Worm (Caenorhabditis elegans) whole organism, L4 larva: ENCODE data around the gene plc-4.

Experiments used
- D1046.2 ChIP-seq: fragments of 200-800 bp; sonication (Bioruptor generic); IDR thresholded peaks from 2 replicates; pipeline ENCODE4 v1.3.6; 2022; ENCODE audit warnings: missing genetic modification characterization, missing compliant biosample characterization
- F10B5.3 ChIP-seq: sonication (generic microtip); optimal IDR thresholded peaks from 2 replicates; lab custom pipeline; 2016; ENCODE audit warnings: mild to moderate bottlenecking, missing genetic modification characterization, missing compliant biosample characterization
- F26F4.8 ChIP-seq: fragments of 200-800 bp; sonication (Bioruptor generic); conservative IDR thresholded peaks from 2 replicates; pipeline ENCODE4 v1.3.6; 2022; ENCODE audit warnings: missing genetic modification characterization, missing compliant biosample characterization
- F44E2.7 ChIP-seq: fragments of 200-800 bp; sonication (Bioruptor generic); IDR thresholded peaks from 2 replicates; pipeline ENCODE4 v2.1.2; 2022; ENCODE audit warnings: missing genetic modification characterization, missing compliant biosample characterization
- F49E8.2 ChIP-seq: sonication (generic microtip); optimal IDR thresholded peaks from 2 replicates; lab custom pipeline; 2016; ENCODE audit warnings: missing compliant biosample characterization, mild to moderate bottlenecking, missing genetic modification characterization, borderline replicate concordance
- T26A8.4 ChIP-seq: fragments of 200-800 bp; sonication (Bioruptor generic); IDR thresholded peaks from 2 replicates; pipeline ENCODE4 v1.3.6; 2022; ENCODE audit warnings: missing genetic modification characterization, missing compliant biosample characterization
- Y48G9A.11 ChIP-seq: fragments of 200-800 bp; sonication (Bioruptor generic); IDR thresholded peaks from 2 replicates; pipeline ENCODE4 v1.3.6; 2022; ENCODE audit warnings: missing genetic modification reagents, missing genetic modification characterization, missing compliant biosample characterization
- ZK546.5 ChIP-seq, 2 experiments: sonication (generic microtip); optimal IDR thresholded peaks; 2 replicates each; lab custom pipeline; 2017; ENCODE audit warnings: missing biosample characterization in 2 of 2, missing genetic modification characterization in 2 of 2
- ama-1 ChIP-seq: fragments of 150-350 bp; optimal IDR thresholded peaks from 2 replicates; lab custom pipeline; 2014; ENCODE audit warnings: inconsistent platforms, mixed read lengths
- arid-1 ChIP-seq: fragments of 200-800 bp; sonication (Bioruptor generic); conservative IDR thresholded peaks from 2 replicates; pipeline ENCODE4 v1.3.6; 2022; ENCODE audit warnings: missing genetic modification reagents, missing genetic modification characterization, missing compliant biosample characterization
- cey-2 ChIP-seq: sonication (generic microtip); optimal IDR thresholded peaks from 3 replicates; lab custom pipeline; 2017; ENCODE audit warnings: missing genetic modification characterization, mild to moderate bottlenecking, missing compliant biosample characterization, antibody characterized with exemption, borderline replicate concordance; ENCODE audit not compliant: insufficient read depth
- ctbp-1 ChIP-seq: fragments of 200-800 bp; sonication (Bioruptor generic); IDR thresholded peaks from 2 replicates; pipeline ENCODE4 v1.3.6; 2022; ENCODE audit warnings: missing genetic modification reagents, missing genetic modification characterization, missing compliant biosample characterization
- daf-19 ChIP-seq: fragments of 200-800 bp; sonication (Bioruptor generic); conservative IDR thresholded peaks from 2 replicates; pipeline ENCODE4 v1.3.6; 2022; ENCODE audit warnings: missing genetic modification characterization, missing compliant biosample characterization
- dmd-9 ChIP-seq: fragments of 200-800 bp; sonication (Bioruptor generic); IDR thresholded peaks from 2 replicates; pipeline ENCODE4 v1.3.6; 2022; ENCODE audit warnings: missing genetic modification reagents, missing genetic modification characterization, missing compliant biosample characterization
- fkh-10 ChIP-seq: fragments of 150-350 bp; optimal IDR thresholded peaks from 2 replicates; lab custom pipeline; 2014; ENCODE audit warnings: missing biosample characterization, missing genetic modification reagents, missing genetic modification characterization
- gei-8 ChIP-seq: fragments of 200-800 bp; sonication (Bioruptor generic); optimal IDR thresholded peaks from 2 replicates; lab custom pipeline; 2018; ENCODE audit warnings: mild to moderate bottlenecking, missing genetic modification characterization, missing compliant biosample characterization
- hif-1 ChIP-seq, 2 experiments: sonication (generic microtip); optimal IDR thresholded peaks; 2 replicates each; lab custom pipeline; 2016 to 2017; ENCODE audit warnings: missing compliant biosample characterization in 2 of 2, missing genetic modification characterization in 2 of 2, missing genetic modification reagents in 2 of 2, missing genotype in 2 of 2, mild to moderate bottlenecking in 1 of 2
- hmg-1.1 ChIP-seq: fragments of 200-800 bp; sonication (Bioruptor generic); IDR thresholded peaks from 2 replicates; pipeline ENCODE4 v1.3.6; 2022; ENCODE audit warnings: missing genetic modification reagents, missing genetic modification characterization, missing compliant biosample characterization
- lim-7 ChIP-seq: fragments of 200-800 bp; sonication (Bioruptor generic); IDR thresholded peaks from 2 replicates; pipeline ENCODE4 v1.3.6; 2022; ENCODE audit warnings: missing genetic modification characterization, missing compliant biosample characterization
- lin-15B ChIP-seq: fragments of 150-350 bp; sonication (generic microtip); optimal IDR thresholded peaks from 3 replicates; lab custom pipeline; 2014; ENCODE audit warnings: missing biosample characterization, missing genetic modification characterization
- lin-29 ChIP-seq: fragments of 200-800 bp; sonication (Bioruptor generic); IDR thresholded peaks from 2 replicates; pipeline ENCODE4 v1.3.6; 2022; ENCODE audit warnings: missing genetic modification reagents, missing genetic modification characterization, missing compliant biosample characterization
- lsy-2 ChIP-seq, 2 experiments: fragments of 150-350 bp in 1 of 2; sonication (generic microtip) in 1 of 2; optimal IDR thresholded peaks; 2 replicates each; lab custom pipeline; 2014 to 2017; ENCODE audit warnings: missing biosample characterization in 2 of 2, missing genetic modification characterization in 2 of 2
- mes-2 ChIP-seq: sonication (generic microtip); optimal IDR thresholded peaks from 2 replicates; lab custom pipeline; 2016; ENCODE audit warnings: missing genotype, mild to moderate bottlenecking, missing genetic modification characterization, missing compliant biosample characterization; ENCODE audit not compliant: poor library complexity, severe bottlenecking
- mxl-3 ChIP-seq: fragments of 200-800 bp; sonication (Bioruptor generic); optimal IDR thresholded peaks from 2 replicates; lab custom pipeline; 2018; ENCODE audit warnings: mild to moderate bottlenecking, missing genetic modification characterization, missing compliant biosample characterization
- nhr-10 ChIP-seq: fragments of 150-350 bp; optimal IDR thresholded peaks from 2 replicates; lab custom pipeline; 2014; ENCODE audit warnings: missing biosample characterization, missing genetic modification characterization
- nhr-11 ChIP-seq: fragments of 150-350 bp; optimal IDR thresholded peaks from 2 replicates; lab custom pipeline; 2014; ENCODE audit warnings: missing biosample characterization, missing genetic modification characterization
- nhr-111 ChIP-seq: fragments of 200-800 bp; sonication (Bioruptor generic); optimal IDR thresholded peaks from 2 replicates; lab custom pipeline; 2018; ENCODE audit warnings: mild to moderate bottlenecking, missing genetic modification characterization, missing compliant biosample characterization
- nhr-237 ChIP-seq: sonication (generic microtip); optimal IDR thresholded peaks from 2 replicates; lab custom pipeline; 2017; ENCODE audit warnings: missing biosample characterization, missing genetic modification characterization
- nhr-28 ChIP-seq: fragments of 150-350 bp; optimal IDR thresholded peaks from 2 replicates; lab custom pipeline; 2014; ENCODE audit warnings: missing biosample characterization, missing genetic modification characterization
- nhr-41 ChIP-seq: fragments of 200-800 bp; sonication (Bioruptor generic); IDR thresholded peaks from 2 replicates; pipeline ENCODE4 v1.3.6; 2022; ENCODE audit warnings: missing genetic modification reagents, missing genetic modification characterization, missing compliant biosample characterization
- nhr-76 ChIP-seq: fragments of 150-350 bp; optimal IDR thresholded peaks from 2 replicates; lab custom pipeline; 2014; ENCODE audit warnings: missing biosample characterization, missing genetic modification characterization
- pha-4 ChIP-seq, 2 experiments: fragments of 150-350 bp in 1 of 2; fragments of 200-800 bp in 1 of 2; sonication (Bioruptor generic) in 1 of 2; IDR thresholded peaks in 1 of 2; optimal IDR thresholded peaks in 1 of 2; 2 replicates each; pipeline versions ENCODE4 v1.3.6 to Lab custom; 2014 to 2022; ENCODE audit warnings: missing genetic modification characterization in 2 of 2, missing genetic modification reagents in 2 of 2, missing biosample characterization in 1 of 2, missing compliant biosample characterization in 1 of 2
- php-3 ChIP-seq: fragments of 200-800 bp; sonication (Bioruptor generic); IDR thresholded peaks from 2 replicates; pipeline ENCODE4 v1.3.6; 2022; ENCODE audit warnings: missing genetic modification reagents, missing genetic modification characterization, missing compliant biosample characterization
- pqm-1 ChIP-seq: sonication (generic microtip); optimal IDR thresholded peaks from 2 replicates; lab custom pipeline; 2017; ENCODE audit warnings: missing biosample characterization, missing genetic modification characterization
- rbr-2 ChIP-seq: sonication (generic microtip); optimal IDR thresholded peaks from 2 replicates; lab custom pipeline; 2016; ENCODE audit warnings: missing genotype, missing genetic modification characterization, missing compliant biosample characterization
- saeg-2 ChIP-seq: fragments of 200-800 bp; sonication (Bioruptor generic); IDR thresholded peaks from 2 replicates; pipeline ENCODE4 v1.3.6; 2022; ENCODE audit warnings: missing genetic modification reagents, missing genetic modification characterization, missing compliant biosample characterization
- snpc-1.2 ChIP-seq: fragments of 200-800 bp; sonication (Bioruptor generic); IDR thresholded peaks from 2 replicates; pipeline ENCODE4 v1.3.6; 2022; ENCODE audit warnings: missing genetic modification reagents, missing genetic modification characterization, missing compliant biosample characterization
- snpc-4 ChIP-seq: fragments of 150-350 bp; optimal IDR thresholded peaks from 2 replicates; lab custom pipeline; 2014; ENCODE audit warnings: missing biosample characterization, missing genetic modification characterization
- tag-97 ChIP-seq: fragments of 200-800 bp; sonication (Bioruptor generic); IDR thresholded peaks from 2 replicates; pipeline ENCODE4 v1.3.6; 2022; ENCODE audit warnings: missing genetic modification characterization, missing compliant biosample characterization
- unc-130 ChIP-seq: sonication (generic microtip); optimal IDR thresholded peaks from 2 replicates; lab custom pipeline; 2016; ENCODE audit warnings: missing genetic modification reagents, missing genetic modification characterization, missing compliant biosample characterization
- unc-62 ChIP-seq, 3 experiments: fragments of 150-350 bp in 1 of 3; sonication (generic microtip); optimal IDR thresholded peaks in 2 of 3; peaks in 1 of 3; 1 replicate in 1 of 3; 2 replicates in 2 of 3; lab custom pipeline; 2014 to 2017; ENCODE audit warnings: missing biosample characterization in 3 of 3, missing genetic modification characterization in 3 of 3, missing genetic modification reagents in 3 of 3, missing genotype in 1 of 3
- vab-7 ChIP-seq: fragments of 200-800 bp; sonication (Bioruptor generic); IDR thresholded peaks from 2 replicates; pipeline ENCODE4 v1.3.6; 2022; ENCODE audit warnings: missing genetic modification reagents, missing genetic modification characterization, missing compliant biosample characterization
- zip-2 ChIP-seq: fragments of 150-350 bp; optimal IDR thresholded peaks from 2 replicates; lab custom pipeline; 2014; ENCODE audit warnings: missing biosample characterization, missing genetic modification characterization
- ztf-7 ChIP-seq: fragments of 150-350 bp; optimal IDR thresholded peaks from 2 replicates; lab custom pipeline; 2014; ENCODE audit warnings: missing biosample characterization, missing genetic modification characterization

The plc-4 gene

DNA sequence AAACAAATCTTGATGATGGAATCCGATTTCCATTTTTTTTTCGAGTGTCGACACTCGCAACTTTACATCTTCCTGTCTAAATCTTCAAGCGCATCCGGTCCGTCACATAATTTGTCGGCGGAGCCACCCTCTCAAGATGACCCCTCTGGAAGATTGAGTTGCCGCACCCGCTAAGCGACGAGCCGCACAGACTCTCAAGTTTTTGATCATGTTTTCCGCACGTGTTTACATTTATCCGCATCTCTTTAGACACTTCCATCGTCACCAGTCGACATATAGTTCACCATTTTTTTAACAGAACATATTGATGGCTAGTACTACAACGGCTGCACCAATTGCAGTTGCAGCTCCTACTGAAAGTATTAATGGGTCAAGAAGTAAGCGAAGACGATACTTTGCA lies 21.0 kb downstream of the plc-4 start, which contains the start of gene F55G1.1:
Gene F55G1.1 (plus strand): TSS at position 301 of the 400 bp plus-strand sequence.
- TF ChIP-seq unc-62 (GFP tag; optimal IDR thresholded peaks at IDR 0.05 in 1 of 2; lab: Kevin White, UChicago) (peak in 1 of 2 experiments; percentile 79), unc-62 (tag; optimal IDR thresholded peaks at IDR 0.05; lab: Kevin White, UChicago) (no peak), nhr-41 (GFP tag; lab: Robert Waterston, UW) (no peak), saeg-2 (GFP tag; lab: Robert Waterston, UW) (no peak), nhr-76 (tag; lab: Kevin White, UChicago) (no peak)

DNA sequence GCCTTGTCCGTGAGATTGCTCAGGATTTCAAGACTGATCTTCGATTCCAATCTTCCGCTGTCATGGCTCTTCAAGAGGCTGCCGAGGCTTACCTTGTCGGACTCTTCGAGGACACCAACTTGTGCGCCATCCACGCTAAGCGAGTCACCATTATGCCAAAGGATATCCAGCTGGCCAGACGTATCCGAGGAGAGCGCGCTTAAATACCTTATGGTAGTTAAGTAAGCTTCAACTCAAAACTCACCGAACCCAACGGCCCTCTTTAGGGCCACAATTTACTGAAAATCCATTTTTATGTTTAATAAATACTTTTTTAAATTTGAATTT lies 24.0 kb downstream of the plc-4 start:
- TF ChIP-seq nhr-28 (tag; lab: Kevin White, UChicago), result no peak
- peak; percentile 56; the same call in 1 of the 2 replicates for TF ChIP-seq arid-1 (GFP tag; lab: Robert Waterston, UW)
- TF ChIP-seq F26F4.8, result 0 out of 2 replicates have a peak, but pooled peaks have one; percentile 27
- no peak for TF ChIP-seq lin-15B (tag; lab: Kevin White, UChicago)
- 0 out of 2 replicates have a peak, but pooled peaks have one; percentile 57 for TF ChIP-seq lim-7 (GFP tag; lab: Robert Waterston, UW)
- TF ChIP-seq lin-29 (GFP tag; lab: Robert Waterston, UW), result no peak
- TF ChIP-seq gei-8 (GFP tag; lab: Kevin White, UChicago), result peak; percentile 40
- no peak for TF ChIP-seq snpc-4 (tag; lab: Kevin White, UChicago)
- TF ChIP-seq nhr-11 (tag; lab: Kevin White, UChicago), result no peak
- peak; percentile 58 for TF ChIP-seq F49E8.2 (tag; lab: Kevin White, UChicago)
- TF ChIP-seq ctbp-1 (GFP tag; lab: Robert Waterston, UW), result no peak
- no peak for TF ChIP-seq php-3
- TF ChIP-seq nhr-237 (tag; lab: Kevin White, UChicago), result no peak
- no peak for TF ChIP-seq unc-62 (GFP tag; optimal IDR thresholded peaks at IDR 0.05 in 1 of 2; lab: Kevin White, UChicago)
- TF ChIP-seq unc-62 (tag; optimal IDR thresholded peaks at IDR 0.05; lab: Kevin White, UChicago), result no peak
- TF ChIP-seq tag-97, result no peak
- no peak for TF ChIP-seq dmd-9
- no peak for TF ChIP-seq ZK546.5 (tag; optimal IDR thresholded peaks at IDR 0.05; lab: Kevin White, UChicago)
- TF ChIP-seq hif-1 (tag; optimal IDR thresholded peaks at IDR 0.05; lab: Kevin White, UChicago), result no peak
- no peak for TF ChIP-seq cey-2 (tag; lab: Kevin White, UChicago)
- TF ChIP-seq D1046.2 (GFP tag; lab: Robert Waterston, UW), result peak; percentile 70; the same call in 1 of the 2 replicates
- no peak for TF ChIP-seq pqm-1
- TF ChIP-seq nhr-10 (tag; lab: Kevin White, UChicago), result no peak
- no peak for TF ChIP-seq Y48G9A.11
- no peak for TF ChIP-seq unc-130 (GFP tag; lab: Kevin White, UChicago)
- 0 out of 2 replicates have a peak, but pooled peaks have one; percentile 77 for TF ChIP-seq snpc-1.2
- TF ChIP-seq, all 104 proteins: peak for 7

DNA sequence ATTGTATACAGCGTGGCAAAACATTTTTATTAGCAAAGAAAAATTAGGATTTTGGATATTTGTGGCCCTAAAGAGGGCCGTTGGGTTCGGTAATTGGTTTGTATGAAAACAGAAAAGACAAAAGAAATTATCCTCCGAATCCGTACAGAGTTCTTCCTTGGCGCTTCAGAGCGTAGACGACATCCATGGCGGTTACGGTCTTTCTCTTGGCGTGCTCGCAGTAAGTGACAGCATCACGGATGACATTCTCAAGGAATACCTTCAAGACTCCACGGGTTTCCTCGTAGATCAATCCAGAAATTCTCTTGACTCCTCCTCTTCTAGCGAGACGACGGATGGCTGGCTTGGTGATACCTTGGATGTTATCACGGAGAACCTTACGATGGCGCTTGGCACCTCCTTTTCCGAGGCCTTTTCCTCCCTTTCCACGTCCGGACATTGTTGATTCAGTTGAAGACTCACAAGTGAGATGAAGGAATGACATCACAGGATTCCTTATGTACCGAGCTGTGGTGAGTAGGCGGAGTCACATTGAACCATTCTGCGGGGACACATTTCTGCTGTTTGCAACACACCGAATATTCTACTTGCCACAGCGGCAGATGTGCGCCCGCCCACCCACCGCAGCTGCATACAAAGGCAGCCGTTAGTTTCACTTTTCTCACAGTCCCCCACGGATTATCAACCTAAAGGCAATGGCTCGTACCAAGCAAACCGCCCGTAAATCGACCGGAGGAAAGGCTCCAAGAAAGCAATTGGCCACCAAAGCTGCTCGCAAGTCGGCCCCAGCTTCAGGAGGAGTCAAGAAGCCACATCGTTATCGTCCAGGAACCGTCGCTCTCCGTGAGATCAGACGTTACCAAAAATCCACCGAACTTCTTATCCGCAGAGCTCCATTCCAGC lies 24.7 kb downstream of the plc-4 start, which contains the start of the genes his-60 and his-59:
Gene his-60 (minus strand): TSS at position 439 of the 903 bp plus-strand sequence.
Gene his-59 (plus strand): TSS at position 696 of the 903 bp plus-strand sequence.
- peak; percentile 80 for TF ChIP-seq mes-2 (tag; lab: Kevin White, UChicago)
- TF ChIP-seq rbr-2 (tag; lab: Kevin White, UChicago), result peak; percentile 55
- TF ChIP-seq vab-7 (GFP tag; lab: Robert Waterston, UW), result peak; percentile 64
- no peak for TF ChIP-seq unc-130 (GFP tag; lab: Kevin White, UChicago)
- TF ChIP-seq nhr-41 (GFP tag; lab: Robert Waterston, UW), result no peak
- TF ChIP-seq ztf-7 (tag; lab: Kevin White, UChicago), result no peak
- no peak for TF ChIP-seq nhr-76 (tag; lab: Kevin White, UChicago)
- peak; percentile 21 for TF ChIP-seq pha-4 (GFP tag; IDR thresholded peaks at IDR 0.05; lab: Robert Waterston, UW)
- TF ChIP-seq pha-4 (tag; optimal IDR thresholded peaks at IDR 0.05; lab: Kevin White, UChicago), result no peak
- peak; percentile 50 for TF ChIP-seq ama-1
- no peak for TF ChIP-seq zip-2 (tag; lab: Kevin White, UChicago)
- no peak for TF ChIP-seq nhr-111 (GFP tag; lab: Kevin White, UChicago)
- no peak for TF ChIP-seq T26A8.4 (GFP tag; lab: Robert Waterston, UW)
- no peak for TF ChIP-seq fkh-10 (GFP tag; lab: Kevin White, UChicago)
- no peak for TF ChIP-seq ctbp-1 (GFP tag; lab: Robert Waterston, UW)
- no peak for TF ChIP-seq daf-19
- no peak for TF ChIP-seq F10B5.3 (tag; lab: Kevin White, UChicago)
- peak; percentile 23; the same call in 1 of the 2 replicates for TF ChIP-seq hmg-1.1 (GFP tag; lab: Robert Waterston, UW)
- peak; percentile 77; the same call in 1 of the 2 replicates for TF ChIP-seq F44E2.7 (GFP tag; lab: Robert Waterston, UW)
- no peak for TF ChIP-seq mxl-3 (GFP tag; lab: Kevin White, UChicago)
- no peak for TF ChIP-seq nhr-10 (tag; lab: Kevin White, UChicago)
- no peak for TF ChIP-seq lsy-2 (tag; optimal IDR thresholded peaks at IDR 0.05; lab: Kevin White, UChicago)
